Worm (Caenorhabditis elegans) whole organism, midembryonic: Measurements from ENCODE around the gene Y41D4B.15.

Source experiments
- T22C8.4 ChIP-seq: fragments of 200-800 bp; sonication (Bioruptor generic); IDR thresholded peaks from 2 replicates; pipeline ENCODE4 v1.3.6; 2022; ENCODE audit warnings: missing genetic modification characterization, missing compliant biosample characterization
- cog-1 ChIP-seq: sonication (generic microtip); optimal IDR thresholded peaks from 2 replicates; lab custom pipeline; 2016; ENCODE audit warnings: missing genetic modification characterization, missing compliant biosample characterization
- flt-1 ChIP-seq: fragments of 200-800 bp; sonication (Bioruptor generic); IDR thresholded peaks from 2 replicates; pipeline ENCODE4 v1.3.6; 2022; ENCODE audit warnings: missing genetic modification characterization, missing compliant biosample characterization
- klf-2 ChIP-seq: fragments of 200-800 bp; sonication (Bioruptor generic); conservative IDR thresholded peaks from 2 replicates; pipeline ENCODE4 v1.3.6; 2022; ENCODE audit warnings: missing genetic modification reagents, missing genetic modification characterization, missing compliant biosample characterization
- med-1 ChIP-seq: sonication (generic microtip); optimal IDR thresholded peaks from 2 replicates; lab custom pipeline; 2017; ENCODE audit warnings: missing genetic modification characterization, mild to moderate bottlenecking, missing compliant biosample characterization, antibody characterized with exemption, missing genetic modification reagents; ENCODE audit not compliant: insufficient read depth
- ref-1 ChIP-seq: fragments of 200-800 bp; sonication (Bioruptor generic); conservative IDR thresholded peaks from 2 replicates; pipeline ENCODE4 v1.3.6; 2022; ENCODE audit warnings: missing genetic modification reagents, missing genetic modification characterization, missing compliant biosample characterization
- tab-1 ChIP-seq: fragments of 200-800 bp; sonication (Bioruptor generic); IDR thresholded peaks from 2 replicates; pipeline ENCODE4 v1.3.6; 2022; ENCODE audit warnings: missing genetic modification characterization, missing compliant biosample characterization
- ztf-23 ChIP-seq: fragments of 200-800 bp; sonication (Bioruptor generic); IDR thresholded peaks from 2 replicates; pipeline ENCODE4 v1.3.6; 2022; ENCODE audit warnings: missing genetic modification reagents, missing genetic modification characterization, missing compliant biosample characterization
- ztf-29 ChIP-seq: fragments of 200-800 bp; sonication (Bioruptor generic); IDR thresholded peaks from 2 replicates; pipeline ENCODE4 v1.3.6; 2022; ENCODE audit warnings: missing genetic modification reagents, missing genetic modification characterization, missing compliant biosample characterization

DNA sequence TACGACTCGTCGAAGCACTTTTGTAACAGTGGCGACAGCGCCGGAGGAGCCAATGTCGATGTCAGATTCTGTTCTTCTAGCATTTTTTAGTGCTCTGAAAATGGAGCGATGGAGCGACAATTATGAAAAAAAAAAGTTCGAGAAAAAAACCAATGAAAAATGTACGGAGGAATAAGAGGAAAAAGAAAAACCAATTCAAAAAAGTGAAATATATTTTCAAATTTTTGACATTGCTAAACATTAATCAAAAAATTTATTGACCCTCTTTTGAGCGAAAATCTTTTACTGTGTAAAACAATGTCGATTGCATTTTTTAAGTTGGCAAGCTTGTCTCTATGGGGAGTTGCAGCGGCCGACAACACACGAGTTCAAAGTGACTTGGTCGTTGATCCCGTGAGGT is 27.6 kb upstream of the Y41D4B.15 start, which contains the start of gene K03H6.5:
- no peak for TF ChIP-seq cog-1 (tag; lab: Kevin White, UChicago)
- TF ChIP-seq ref-1 (GFP tag; lab: Robert Waterston, UW) = no peak
- no peak for TF ChIP-seq flt-1
- TF ChIP-seq klf-2 (GFP tag; lab: Robert Waterston, UW) = no peak
- no peak for TF ChIP-seq med-1 (GFP tag; lab: Kevin White, UChicago)
- no peak for TF ChIP-seq tab-1 (GFP tag; lab: Robert Waterston, UW)
- no peak for TF ChIP-seq ztf-29 (GFP tag; lab: Robert Waterston, UW)
- TF ChIP-seq T22C8.4 (GFP tag; lab: Robert Waterston, UW) = no peak
- no peak for TF ChIP-seq ztf-23 (GFP tag; lab: Robert Waterston, UW)
